Worm (Caenorhabditis elegans) whole organism, late embryonic: Measurements from ENCODE around the gene natc-2.

Experiments
- ama-1 ChIP-seq: fragments of 150-350 bp; optimal IDR thresholded peaks from 2 replicates; lab custom pipeline; 2014
- ceh-2 ChIP-seq: sonication (generic microtip); optimal IDR thresholded peaks from 2 replicates; lab custom pipeline; 2016; ENCODE audit warnings: missing genotype, missing genetic modification characterization, missing compliant biosample characterization
- ceh-34 ChIP-seq: sonication (generic microtip); optimal IDR thresholded peaks from 2 replicates; lab custom pipeline; 2016; ENCODE audit warnings: mild to moderate bottlenecking, missing genetic modification characterization, missing compliant biosample characterization
- fkh-10 ChIP-seq: fragments of 150-350 bp; optimal IDR thresholded peaks from 2 replicates; lab custom pipeline; 2014; ENCODE audit warnings: missing biosample characterization, missing genetic modification reagents, missing genetic modification characterization
- nfya-1 ChIP-seq: sonication (generic microtip); optimal IDR thresholded peaks from 2 replicates; lab custom pipeline; 2017; ENCODE audit warnings: missing genetic modification characterization, mild to moderate bottlenecking, missing compliant biosample characterization, antibody characterized with exemption, moderate library complexity
- nhr-11 ChIP-seq: fragments of 150-350 bp; optimal IDR thresholded peaks from 2 replicates; lab custom pipeline; 2014; ENCODE audit warnings: missing biosample characterization, missing genetic modification characterization
- pax-1 ChIP-seq: fragments of 150-350 bp; optimal IDR thresholded peaks from 2 replicates; lab custom pipeline; 2014; ENCODE audit warnings: missing biosample characterization, missing genetic modification characterization
- ref-2 ChIP-seq: sonication (generic microtip); optimal IDR thresholded peaks from 2 replicates; lab custom pipeline; 2016; ENCODE audit warnings: missing genetic modification characterization, missing compliant biosample characterization
- sox-4 ChIP-seq: sonication (generic microtip); optimal IDR thresholded peaks from 2 replicates; lab custom pipeline; 2017; ENCODE audit warnings: mild to moderate bottlenecking, missing genetic modification characterization, inconsistent platforms, missing compliant biosample characterization
- unc-55 ChIP-seq: sonication (generic microtip); optimal IDR thresholded peaks from 2 replicates; lab custom pipeline; 2017; ENCODE audit warnings: missing biosample characterization, missing genetic modification reagents, missing genetic modification characterization
- unc-86 ChIP-seq: sonication (generic microtip); optimal IDR thresholded peaks from 2 replicates; lab custom pipeline; 2016; ENCODE audit warnings: missing genetic modification characterization, missing compliant biosample characterization

DNA sequence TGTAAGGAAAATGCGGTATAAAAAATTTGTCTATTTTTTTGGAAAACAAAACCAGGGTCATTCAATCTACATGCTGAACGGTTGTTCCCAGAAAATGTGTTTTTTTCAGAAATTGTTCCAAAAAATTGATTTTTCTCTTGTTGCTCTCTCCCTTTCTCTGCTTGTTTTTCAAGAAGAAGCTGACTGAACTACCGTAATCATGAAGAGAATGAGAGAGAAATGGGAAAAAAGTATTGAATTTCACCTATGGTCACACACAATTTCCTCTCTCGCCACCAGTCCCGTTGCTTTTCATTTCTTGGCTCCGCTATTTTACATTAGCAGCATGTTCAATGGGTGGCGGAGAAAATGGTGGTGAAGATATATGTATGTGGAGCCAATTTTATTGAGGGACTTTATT lies 48.9 kb downstream of the natc-2 start:
- TF ChIP-seq unc-55 (no peak), fkh-10 (GFP tag; lab: Kevin White, UChicago) (no peak), pax-1 (tag; lab: Kevin White, UChicago) (no peak), unc-86 (no peak), ceh-2 (tag; lab: Kevin White, UChicago) (no peak), nfya-1 (no peak), ama-1 (lab: Kevin White, UChicago) (no peak), ceh-34 (tag; lab: Kevin White, UChicago) (no peak), ref-2 (tag; lab: Kevin White, UChicago) (no peak), nhr-11 (tag; lab: Kevin White, UChicago) (no peak), sox-4 (tag; lab: Kevin White, UChicago) (no peak)
